Worm (Caenorhabditis elegans) whole organism, L3 larva: Measurements from ENCODE around the gene gfi-3.

Experiments
- R02D3.7 ChIP-seq: fragments of 150-350 bp; optimal IDR thresholded peaks from 2 replicates; lab custom pipeline; 2014; ENCODE audit warnings: missing biosample characterization, missing genetic modification characterization
- ceh-82 ChIP-seq: fragments of 150-350 bp; optimal IDR thresholded peaks from 2 replicates; lab custom pipeline; 2014; ENCODE audit warnings: missing biosample characterization, missing genetic modification characterization
- egl-27 ChIP-seq: sonication (generic microtip); optimal IDR thresholded peaks from 4 replicates; lab custom pipeline; 2017; ENCODE audit warnings: missing biosample characterization, missing genetic modification reagents, missing genetic modification characterization
- fkh-10 ChIP-seq: sonication (generic microtip); optimal IDR thresholded peaks from 2 replicates; lab custom pipeline; 2017; ENCODE audit warnings: missing biosample characterization, missing genetic modification reagents, missing genetic modification characterization
- mml-1 ChIP-seq: fragments of 150-350 bp; sonication (generic microtip); optimal IDR thresholded peaks from 3 replicates; lab custom pipeline; 2014; ENCODE audit warnings: missing biosample characterization, missing genetic modification characterization
- nhr-28 ChIP-seq: fragments of 150-350 bp; optimal IDR thresholded peaks from 2 replicates; lab custom pipeline; 2014; ENCODE audit warnings: missing biosample characterization, missing genetic modification characterization
- unc-39 ChIP-seq: sonication (generic microtip); optimal IDR thresholded peaks from 4 replicates; lab custom pipeline; 2017; ENCODE audit warnings: missing biosample characterization, missing genetic modification characterization
- unc-62 ChIP-seq: fragments of 150-350 bp; sonication (generic microtip); optimal IDR thresholded peaks from 4 replicates; lab custom pipeline; 2014; ENCODE audit warnings: missing biosample characterization, missing genetic modification reagents, missing genetic modification characterization

DNA sequence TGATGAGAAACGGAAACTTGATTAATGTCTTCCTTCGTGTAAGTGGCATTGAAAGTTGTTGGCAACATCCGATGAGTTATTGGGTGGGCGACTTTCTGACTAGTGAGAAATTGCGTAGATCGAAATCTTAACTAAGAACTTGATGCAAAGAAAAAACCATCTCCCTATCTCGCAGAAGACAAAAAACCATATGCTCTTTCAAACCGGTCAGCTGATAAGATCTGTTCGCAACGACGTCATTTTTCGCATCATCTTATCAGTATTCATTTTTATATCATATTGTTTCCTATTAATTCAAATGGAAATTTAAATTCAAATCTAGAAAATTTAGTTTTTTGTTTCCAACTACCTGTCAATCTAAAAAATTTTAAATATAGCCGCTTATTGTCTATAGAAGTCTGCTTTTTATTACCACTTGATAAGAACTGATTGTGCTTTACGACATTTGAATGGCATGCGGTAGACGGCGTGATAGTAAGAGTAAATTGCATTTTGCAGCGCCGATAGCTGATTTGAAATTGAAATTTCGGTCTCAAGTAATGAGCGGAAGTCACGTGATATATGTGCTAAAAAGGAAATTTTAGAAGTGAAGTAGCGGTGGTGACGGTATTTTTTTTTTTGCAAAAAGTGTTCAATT, 20.2 kb downstream of the gfi-3 start:
- TF ChIP-seq unc-62 (no peak), fkh-10 (no peak), egl-27 (tag; lab: Kevin White, UChicago) (peak; percentile 36), unc-39 (no peak), mml-1 (tag; lab: Kevin White, UChicago) (no peak), nhr-28 (tag; lab: Kevin White, UChicago) (no peak), R02D3.7 (tag; lab: Kevin White, UChicago) (no peak), ceh-82 (no peak)
